Worm (Caenorhabditis elegans) whole organism, L4 larva: ENCODE data around the gene grl-17.
A peak's percentile ranks its signal among the peaks of the same experiment; 100 is the strongest.

ENCODE experiments used
- F44E2.7 ChIP-seq: fragments of 200-800 bp; sonication (Bioruptor generic); IDR thresholded peaks from 2 replicates; pipeline ENCODE4 v2.1.2; 2022; ENCODE audit warnings: missing genetic modification characterization, missing compliant biosample characterization
- nhr-10 ChIP-seq: fragments of 150-350 bp; optimal IDR thresholded peaks from 2 replicates; lab custom pipeline; 2014; ENCODE audit warnings: missing biosample characterization, missing genetic modification characterization
- pqm-1 ChIP-seq: sonication (generic microtip); optimal IDR thresholded peaks from 2 replicates; lab custom pipeline; 2017; ENCODE audit warnings: missing biosample characterization, missing genetic modification characterization
- unc-130 ChIP-seq: sonication (generic microtip); optimal IDR thresholded peaks from 2 replicates; lab custom pipeline; 2016; ENCODE audit warnings: missing genetic modification reagents, missing genetic modification characterization, missing compliant biosample characterization
- unc-62 ChIP-seq, 3 experiments: fragments of 150-350 bp in 1 of 3; sonication (generic microtip); optimal IDR thresholded peaks in 2 of 3; peaks in 1 of 3; 1 replicate in 1 of 3; 2 replicates in 2 of 3; lab custom pipeline; 2014 to 2017; ENCODE audit warnings: missing biosample characterization in 3 of 3, missing genetic modification characterization in 3 of 3, missing genetic modification reagents in 3 of 3, missing genotype in 1 of 3

Gene grl-17

DNA sequence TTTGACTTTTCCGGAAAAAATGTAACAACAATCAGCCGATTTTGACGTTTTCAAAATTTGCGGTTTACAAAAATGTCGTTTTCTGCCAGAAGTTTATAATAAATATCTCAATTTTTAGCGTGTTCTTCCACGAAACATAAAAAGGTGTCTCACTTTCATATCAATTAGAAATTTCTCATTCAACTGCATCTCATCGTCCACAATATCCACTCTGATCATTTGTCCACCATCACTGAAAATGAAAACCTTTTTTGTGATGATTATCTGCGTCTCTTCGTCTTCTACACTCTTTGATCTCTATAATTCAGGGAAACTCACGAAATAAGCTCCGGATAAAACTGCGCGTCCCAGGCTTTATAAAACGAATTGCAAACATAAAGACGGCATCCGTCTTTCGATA, 51.2 kb downstream of the grl-17 start:
- TF ChIP-seq F44E2.7 (no peak), pqm-1 (tag; lab: Kevin White, UChicago) (no peak), nhr-10 (tag; lab: Kevin White, UChicago) (no peak), unc-62 (GFP tag; optimal IDR thresholded peaks at IDR 0.05 in 1 of 2; lab: Kevin White, UChicago) (peak in 1 of 2 experiments; percentile 93), unc-62 (tag; optimal IDR thresholded peaks at IDR 0.05; lab: Kevin White, UChicago) (no peak), unc-130 (GFP tag; lab: Kevin White, UChicago) (no peak)
